Worm (Caenorhabditis elegans): ENCODE data around the gene F23A7.4.

DNA sequence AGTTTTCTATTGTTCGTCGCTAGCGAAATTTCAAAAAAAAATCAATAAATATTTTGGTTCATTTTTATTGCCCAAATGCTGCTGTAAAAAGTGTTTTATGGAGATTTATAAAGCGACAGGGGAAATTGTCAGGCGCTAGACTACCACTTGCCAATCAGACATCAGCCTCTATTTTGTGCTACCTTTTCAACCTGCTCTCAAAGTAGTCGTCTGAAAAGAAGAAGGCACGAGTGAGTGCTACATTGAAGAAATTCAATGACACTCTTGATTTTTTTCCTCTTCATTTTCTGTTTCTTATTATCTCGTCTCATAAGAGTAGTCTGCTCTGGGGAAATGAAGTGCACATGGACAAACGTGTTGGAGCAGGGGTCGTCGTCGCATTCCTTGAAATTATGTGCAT, 6.5 kb upstream of the F23A7.4 start:
- TF ChIP-seq lin-15B (tag; optimal IDR thresholded peaks at IDR 0.05) (no peak), ZK546.5 (tag; optimal IDR thresholded peaks at IDR 0.05) (no peak), jun-1 (tag; optimal IDR thresholded peaks at IDR 0.05) (peak; percentile 81), skn-1 (tag; optimal IDR thresholded peaks at IDR 0.05) (peak; percentile 72), snpc-4 (tag; optimal IDR thresholded peaks at IDR 0.05) (peak; percentile 60), nhr-25 (tag; optimal IDR thresholded peaks at IDR 0.05) (peak; percentile 43)

Measured in whole organism, L3 larva.